Worm (Caenorhabditis elegans): ENCODE results near the gene F11E6.10.

Gene F11E6.10

DNA sequence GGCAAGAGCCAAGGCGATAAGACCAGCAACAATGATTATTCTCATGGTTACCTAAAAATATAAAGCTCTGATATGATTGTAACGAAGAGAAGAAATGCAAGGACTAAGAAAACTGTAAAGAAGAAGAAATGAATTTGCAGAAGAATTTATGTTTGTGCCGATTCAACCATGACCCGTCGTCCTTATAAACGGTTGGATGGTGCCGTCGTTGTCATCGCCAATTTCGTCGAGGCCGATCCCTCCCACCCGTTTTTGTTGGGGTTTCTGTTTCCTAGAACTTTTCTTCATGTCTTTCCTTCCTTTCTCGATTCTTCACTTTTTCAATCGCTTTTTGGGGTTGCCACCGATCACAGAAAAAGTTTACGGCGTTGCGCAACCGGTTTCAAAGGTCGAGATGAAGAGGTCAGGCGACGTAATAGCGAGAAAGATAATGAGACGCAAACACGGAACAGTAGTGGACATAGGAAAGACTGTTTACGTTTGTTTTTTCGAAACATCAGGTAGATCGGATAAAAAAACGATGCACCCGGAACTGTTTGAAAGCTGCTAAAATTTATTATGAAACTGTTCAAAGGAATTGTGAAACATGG, 9.0 kb upstream of the F11E6.10 start, which contains the start of gene epic-1 (continued):
- no peak for TF ChIP-seq zfp-3 (GFP tag; conservative IDR thresholded peaks at IDR 0.05)
- no peak for TF ChIP-seq mes-2 (tag; optimal IDR thresholded peaks at IDR 0.05; ENCODE audit: poor library complexity, severe bottlenecking)
- no peak for TF ChIP-seq mxl-2 (GFP tag; conservative IDR thresholded peaks at IDR 0.05)
- TF ChIP-seq lin-15B (tag; optimal IDR thresholded peaks at IDR 0.05), result no peak
- no peak for TF ChIP-seq ZK546.5 (tag; optimal IDR thresholded peaks at IDR 0.05)
- no peak for TF ChIP-seq hmg-1.1 (GFP tag; IDR thresholded peaks at IDR 0.05)
- TF ChIP-seq lsy-2 (tag; optimal IDR thresholded peaks at IDR 0.05), result no peak
- no peak for TF ChIP-seq php-3 (GFP tag; IDR thresholded peaks at IDR 0.05)
- TF ChIP-seq unc-130 (GFP tag; optimal IDR thresholded peaks at IDR 0.05), result no peak
- no peak for TF ChIP-seq Y48G9A.11 (GFP tag; IDR thresholded peaks at IDR 0.05)

DNA sequence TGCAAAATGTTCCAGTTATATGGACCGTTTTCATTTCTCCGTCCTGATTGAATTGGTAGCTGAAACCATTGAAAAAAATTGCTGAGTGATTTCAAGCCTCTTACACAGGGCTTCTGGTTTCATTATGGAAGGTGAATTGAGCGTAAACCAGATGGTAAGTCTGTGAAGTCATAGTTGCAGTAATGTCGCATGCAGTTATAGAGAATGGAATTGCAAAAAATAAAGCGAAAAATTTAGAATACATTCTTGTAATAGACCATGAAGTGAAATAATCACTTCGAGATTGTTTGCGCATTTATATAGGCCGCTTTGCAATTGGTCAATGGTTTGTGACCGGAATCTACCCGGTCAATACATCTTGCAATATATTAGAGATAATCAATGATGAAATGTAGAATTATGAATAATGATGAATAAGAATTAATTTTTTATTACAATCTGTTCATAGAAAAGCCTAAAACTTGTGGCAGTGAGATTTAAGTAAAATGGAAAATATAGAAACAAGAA, 7.2 kb upstream of the F11E6.10 start, which contains the start of gene F11E6.4:
Gene F11E6.4 (minus strand): TSS at position 259 of the 507 bp plus-strand sequence.
- TF ChIP-seq ceh-62 (tag; optimal IDR thresholded peaks at IDR 0.05) (no peak), Y105C5A.15 (GFP tag; IDR thresholded peaks at IDR 0.05) (0 out of 2 replicates have a peak, but pooled peaks have one; percentile 52), lin-1 (GFP tag; IDR thresholded peaks at IDR 0.05) (no peak), nhr-10 (tag; optimal IDR thresholded peaks at IDR 0.05) (no peak), hlh-11 (tag; optimal IDR thresholded peaks at IDR 0.05) (no peak), mdl-1 (tag; optimal IDR thresholded peaks at IDR 0.05) (no peak), nhr-48 (tag; optimal IDR thresholded peaks at IDR 0.05) (no peak), ama-1 (optimal IDR thresholded peaks at IDR 0.05) (peak; percentile 51), lin-39 (tag; optimal IDR thresholded peaks at IDR 0.05) (no peak), jun-1 (tag; optimal IDR thresholded peaks at IDR 0.05) (no peak), daf-8 (GFP tag; IDR thresholded peaks at IDR 0.05) (no peak), ztf-7 (tag; optimal IDR thresholded peaks at IDR 0.05) (no peak), T26A8.4 (GFP tag; IDR thresholded peaks at IDR 0.05) (no peak), mep-1 (tag; optimal IDR thresholded peaks at IDR 0.05) (peak; percentile 57), lin-15B (tag; optimal IDR thresholded peaks at IDR 0.05) (no peak), Y75B8A.6 (GFP tag; IDR thresholded peaks at IDR 0.05) (0 out of 2 replicates have a peak, but pooled peaks have one; percentile 29), T20F7.1 (GFP tag; optimal IDR thresholded peaks at IDR 0.05) (peak; percentile 43), F26F4.8 (GFP tag; conservative IDR thresholded peaks at IDR 0.05) (no peak), zfp-3 (GFP tag; conservative IDR thresholded peaks at IDR 0.05) (peak; percentile 93), tra-1 (GFP tag; IDR thresholded peaks at IDR 0.05) (peak; percentile 33; the same call in 1 of the 2 replicates), dve-1 (tag; optimal IDR thresholded peaks at IDR 0.05; ENCODE audit: insufficient read depth) (peak; percentile 32), madf-9 (GFP tag; conservative IDR thresholded peaks at IDR 0.05) (peak; percentile 39), lsy-2 (tag; optimal IDR thresholded peaks at IDR 0.05) (peak in 1 of 2 experiments; percentile 21), gei-8 (GFP tag; optimal IDR thresholded peaks at IDR 0.05) (peak; percentile 27), nhr-102 (tag; optimal IDR thresholded peaks at IDR 0.05) (no peak), duxl-1 (tag; optimal IDR thresholded peaks at IDR 0.05; ENCODE audit: poor library complexity) (no peak), nhr-25 (tag; optimal IDR thresholded peaks at IDR 0.05; ENCODE audit: borderline replicate concordance, insufficient read depth) (peak; percentile 89), ceh-82 (tag; optimal IDR thresholded peaks at IDR 0.05) (no peak), F37D6.2 (tag; optimal IDR thresholded peaks at IDR 0.05) (no peak), daf-16 (GFP tag; optimal IDR thresholded peaks at IDR 0.05) (no peak), daf-16 (tag; optimal IDR thresholded peaks at IDR 0.05) (no peak), nhr-77 (tag; optimal IDR thresholded peaks at IDR 0.05) (no peak), aha-1 (tag) (peak; percentile 67), unc-62 (GFP tag; optimal IDR thresholded peaks at IDR 0.05 in 1 of 2) (peak in 1 of 2 experiments; percentile 4), unc-62 (tag; optimal IDR thresholded peaks at IDR 0.05) (no peak), nhr-111 (GFP tag; optimal IDR thresholded peaks at IDR 0.05) (no peak), rbr-2 (tag; optimal IDR thresholded peaks at IDR 0.05) (no peak)

All from whole organism, L4 larva.